Fruit fly (Drosophila melanogaster) whole organism, embryonic: ENCODE results near the gene Ant2.
A peak's percentile ranks its signal among the peaks of the same experiment; 100 is the strongest.

Experiments used
- Abd-B ChIP-seq: fragments of 200-800 bp; sonication (Bioruptor generic); optimal IDR thresholded peaks from 2 replicates; lab custom pipeline; 2018; ENCODE audit warnings: missing biosample characterization, mild to moderate bottlenecking, missing genetic modification characterization, moderate library complexity
- Atf3 ChIP-seq: fragments of 200-800 bp; sonication (Bioruptor generic); optimal IDR thresholded peaks from 3 replicates; lab custom pipeline; 2016; ENCODE audit warnings: missing biosample characterization, missing genetic modification characterization
- B-H2 ChIP-seq: fragments of 200-800 bp; sonication (Bioruptor generic); optimal IDR thresholded peaks from 2 replicates; lab custom pipeline; 2018; ENCODE audit warnings: missing biosample characterization, mild to moderate bottlenecking, missing genetic modification characterization
- CG10321 ChIP-seq: fragments of 200-800 bp; sonication (Bioruptor generic); IDR thresholded peaks from 2 replicates; pipeline ENCODE4 v1.3.6; 2022; ENCODE audit warnings: missing biosample characterization, missing genetic modification characterization
- CG10431 ChIP-seq: fragments of 200-800 bp; sonication (Bioruptor generic); optimal IDR thresholded peaks from 3 replicates; lab custom pipeline; 2018; ENCODE audit warnings: missing biosample characterization, mild to moderate bottlenecking, missing genetic modification characterization
- CG11247 ChIP-seq: fragments of 200-800 bp; sonication (Bioruptor generic); IDR thresholded peaks from 2 replicates; pipeline ENCODE4 v1.3.6; 2022; ENCODE audit warnings: missing biosample characterization, missing genetic modification characterization
- CG12071 ChIP-seq: fragments of 200-800 bp; sonication (Bioruptor generic); optimal IDR thresholded peaks from 3 replicates; lab custom pipeline; 2018; ENCODE audit warnings: missing biosample characterization, mild to moderate bottlenecking, missing genetic modification characterization
- CG12769 ChIP-seq: fragments of 200-800 bp; sonication (Bioruptor generic); optimal IDR thresholded peaks from 2 replicates; lab custom pipeline; 2019; ENCODE audit warnings: missing biosample characterization, mild to moderate bottlenecking, missing genetic modification characterization, moderate library complexity
- CG1602 ChIP-seq: fragments of 200-800 bp; sonication (Bioruptor generic); optimal IDR thresholded peaks from 3 replicates; lab custom pipeline; 2016; ENCODE audit warnings: missing biosample characterization, missing genetic modification characterization
- CG1603 ChIP-seq: fragments of 200-800 bp; sonication (Bioruptor generic); optimal IDR thresholded peaks from 2 replicates; lab custom pipeline; 2019; ENCODE audit warnings: missing biosample characterization, mild to moderate bottlenecking, missing genetic modification characterization, moderate library complexity
- CG30020 ChIP-seq: fragments of 200-800 bp; optimal IDR thresholded peaks from 2 replicates; lab custom pipeline; 2019; ENCODE audit warnings: missing biosample characterization, mild to moderate bottlenecking, missing genetic modification characterization, moderate library complexity
- CG30431 ChIP-seq: fragments of 200-800 bp; sonication (Bioruptor generic); optimal IDR thresholded peaks from 2 replicates; lab custom pipeline; 2017; ENCODE audit warnings: missing biosample characterization, missing genetic modification characterization
- CG4282 ChIP-seq: fragments of 200-800 bp; sonication (Bioruptor generic); optimal IDR thresholded peaks from 2 replicates; lab custom pipeline; 2016; ENCODE audit warnings: missing biosample characterization, missing genetic modification characterization
- CG43689 ChIP-seq: fragments of 200-800 bp; sonication (Bioruptor generic); IDR thresholded peaks from 2 replicates; pipeline ENCODE4 v1.3.6; 2022; ENCODE audit warnings: missing biosample characterization, missing genetic modification characterization
- CG6654 ChIP-seq: fragments of 200-800 bp; sonication (Bioruptor generic); optimal IDR thresholded peaks from 2 replicates; lab custom pipeline; 2017; ENCODE audit warnings: missing biosample characterization, mild to moderate bottlenecking, missing genetic modification characterization
- CG6689 ChIP-seq: fragments of 200-800 bp; sonication (Bioruptor generic); IDR thresholded peaks from 2 replicates; pipeline ENCODE4 v1.3.6; 2022; ENCODE audit warnings: missing biosample characterization, missing genetic modification characterization
- CG7928 ChIP-seq: fragments of 200-800 bp; sonication (Bioruptor generic); optimal IDR thresholded peaks from 2 replicates; lab custom pipeline; 2017; ENCODE audit warnings: missing biosample characterization, mild to moderate bottlenecking, missing genetic modification characterization
- CG8924 ChIP-seq: fragments of 200-800 bp; optimal IDR thresholded peaks from 3 replicates; lab custom pipeline; 2019; ENCODE audit warnings: missing biosample characterization, mild to moderate bottlenecking, missing genetic modification characterization, moderate library complexity
- CG9797 ChIP-seq: fragments of 200-800 bp; sonication (Bioruptor generic); optimal IDR thresholded peaks from 3 replicates; lab custom pipeline; 2018; ENCODE audit warnings: missing biosample characterization, mild to moderate bottlenecking, missing genetic modification characterization
- Camta ChIP-seq: fragments of 200-800 bp; sonication (Bioruptor generic); optimal IDR thresholded peaks from 2 replicates; lab custom pipeline; 2016; ENCODE audit warnings: missing biosample characterization, missing genetic modification characterization
- Dad ChIP-seq: fragments of 200-800 bp; sonication (Bioruptor generic); optimal IDR thresholded peaks from 3 replicates; lab custom pipeline; 2016; ENCODE audit warnings: missing biosample characterization, missing genetic modification characterization
- Dip2 ChIP-seq: fragments of 200-800 bp; sonication (Bioruptor generic); IDR thresholded peaks from 2 replicates; pipeline ENCODE4 v1.3.6; 2022; ENCODE audit warnings: missing biosample characterization, missing genetic modification characterization
- Dip3 ChIP-seq: fragments of 200-800 bp; sonication (Bioruptor generic); optimal IDR thresholded peaks from 3 replicates; lab custom pipeline; 2016; ENCODE audit warnings: missing biosample characterization, missing genetic modification characterization
- Doc3 ChIP-seq: fragments of 200-800 bp; sonication (Bioruptor generic); IDR thresholded peaks from 3 replicates; pipeline ENCODE4 v1.3.6; 2022; ENCODE audit warnings: missing biosample characterization, missing genetic modification characterization; ENCODE audit not compliant: partially characterized antibody
- GATAe ChIP-seq: fragments of 200-800 bp; sonication (Bioruptor generic); conservative IDR thresholded peaks from 2 replicates; pipeline ENCODE4 v1.3.6; 2022; ENCODE audit warnings: missing biosample characterization, missing genetic modification characterization
- HLH3B ChIP-seq: fragments of 200-800 bp; sonication (Bioruptor generic); IDR thresholded peaks from 2 replicates; pipeline ENCODE4 v1.3.6; 2022; ENCODE audit warnings: missing biosample characterization, missing genetic modification characterization
- Hr51 ChIP-seq, 2 experiments: fragments of 200-800 bp; sonication (Bioruptor generic); optimal IDR thresholded peaks; 2 replicates in 1 of 2; 3 replicates in 1 of 2; lab custom pipeline; 2016 to 2018; ENCODE audit warnings: missing biosample characterization in 2 of 2, missing genetic modification characterization in 2 of 2, mild to moderate bottlenecking in 1 of 2, moderate library complexity in 1 of 2
- MBD-R2 ChIP-seq: fragments of 200-800 bp; sonication (Bioruptor generic); IDR thresholded peaks from 2 replicates; pipeline ENCODE4 v1.3.6; 2022; ENCODE audit warnings: missing biosample characterization, missing genetic modification characterization
- Meics ChIP-seq: fragments of 200-800 bp; sonication (Bioruptor generic); optimal IDR thresholded peaks from 2 replicates; lab custom pipeline; 2017; ENCODE audit warnings: missing biosample characterization, mild to moderate bottlenecking, missing genetic modification characterization
- Mes4 ChIP-seq: fragments of 200-800 bp; sonication (Bioruptor generic); optimal IDR thresholded peaks from 2 replicates; lab custom pipeline; 2016; ENCODE audit warnings: missing biosample characterization, missing genetic modification characterization
- PHDP ChIP-seq: fragments of 200-800 bp; sonication (Bioruptor generic); optimal IDR thresholded peaks from 3 replicates; lab custom pipeline; 2018; ENCODE audit warnings: missing biosample characterization, mild to moderate bottlenecking, missing genetic modification characterization, moderate library complexity
- Xbp1 ChIP-seq: fragments of 200-800 bp; sonication (Bioruptor generic); optimal IDR thresholded peaks from 3 replicates; lab custom pipeline; 2016; ENCODE audit warnings: missing biosample characterization, mild to moderate bottlenecking, missing genetic modification characterization
- al ChIP-seq: fragments of 200-800 bp; sonication (Bioruptor generic); IDR thresholded peaks from 2 replicates; pipeline ENCODE4 v1.3.6; 2022; ENCODE audit warnings: missing biosample characterization, missing genetic modification characterization
- aop ChIP-seq: fragments of 200-800 bp; sonication (Bioruptor generic); IDR thresholded peaks from 2 replicates; pipeline ENCODE4 v1.3.6; 2022; ENCODE audit warnings: missing biosample characterization, missing genetic modification characterization
- cg ChIP-seq: fragments of 200-800 bp; sonication (Bioruptor generic); optimal IDR thresholded peaks from 3 replicates; lab custom pipeline; 2019; ENCODE audit warnings: missing biosample characterization, mild to moderate bottlenecking, missing genetic modification characterization, moderate library complexity
- croc ChIP-seq: fragments of 200-800 bp; sonication (Bioruptor generic); conservative IDR thresholded peaks from 3 replicates; pipeline ENCODE4 v1.3.6; 2022; ENCODE audit warnings: missing biosample characterization, missing genetic modification characterization
- danr ChIP-seq: fragments of 200-800 bp; sonication (Bioruptor generic); IDR thresholded peaks from 2 replicates; pipeline ENCODE4 v1.3.6; 2022; ENCODE audit warnings: missing biosample characterization, missing genetic modification characterization
- eyg ChIP-seq: fragments of 200-800 bp; sonication (Bioruptor generic); optimal IDR thresholded peaks from 3 replicates; lab custom pipeline; 2016; ENCODE audit warnings: missing biosample characterization, missing genetic modification characterization
- grn ChIP-seq: fragments of 200-800 bp; sonication (Bioruptor generic); optimal IDR thresholded peaks from 3 replicates; lab custom pipeline; 2017; ENCODE audit warnings: missing biosample characterization, missing genetic modification characterization
- h ChIP-seq: fragments of >200 bp; optimal IDR thresholded peaks from 2 replicates; lab custom pipeline; 2017
- jumu ChIP-seq: fragments of 200-800 bp; sonication (Bioruptor generic); optimal IDR thresholded peaks from 3 replicates; lab custom pipeline; 2016; ENCODE audit warnings: missing biosample characterization, missing genetic modification characterization
- kay ChIP-seq: fragments of 200-800 bp; sonication (Bioruptor generic); optimal IDR thresholded peaks from 2 replicates; lab custom pipeline; 2016; ENCODE audit warnings: missing biosample characterization, missing genetic modification characterization
- lab ChIP-seq: fragments of 200-800 bp; sonication (Bioruptor generic); optimal IDR thresholded peaks from 3 replicates; lab custom pipeline; 2017; ENCODE audit warnings: missing biosample characterization, missing genetic modification characterization, mild to moderate bottlenecking, moderate library complexity, missing genetic modification reagents
- luna ChIP-seq: fragments of 200-800 bp; sonication (Bioruptor generic); optimal IDR thresholded peaks from 2 replicates; lab custom pipeline; 2016; ENCODE audit warnings: missing biosample characterization, missing genetic modification characterization
- nau ChIP-seq: fragments of 200-800 bp; sonication (Bioruptor generic); optimal IDR thresholded peaks from 3 replicates; lab custom pipeline; 2017; ENCODE audit warnings: missing biosample characterization, mild to moderate bottlenecking, missing genetic modification characterization, missing genetic modification reagents
- nerfin-1 ChIP-seq: fragments of 200-800 bp; sonication (Bioruptor generic); optimal IDR thresholded peaks from 3 replicates; lab custom pipeline; 2019; ENCODE audit warnings: missing biosample characterization, mild to moderate bottlenecking, missing genetic modification characterization, moderate library complexity
- p53 ChIP-seq: fragments of 200-800 bp; sonication (Bioruptor generic); optimal IDR thresholded peaks from 2 replicates; lab custom pipeline; 2016; ENCODE audit warnings: missing biosample characterization, missing genetic modification characterization
- pros ChIP-seq: fragments of 200-800 bp; sonication (Bioruptor generic); optimal IDR thresholded peaks from 3 replicates; lab custom pipeline; 2019; ENCODE audit warnings: missing biosample characterization, mild to moderate bottlenecking, missing genetic modification characterization, moderate library complexity
- ttk ChIP-seq: fragments of 200-800 bp; sonication (Bioruptor generic); IDR thresholded peaks from 2 replicates; pipeline ENCODE4 v2.1.2; 2022; ENCODE audit warnings: missing biosample characterization, missing genetic modification characterization
- unc-4 ChIP-seq: fragments of 200-800 bp; sonication (Bioruptor generic); IDR thresholded peaks from 2 replicates; pipeline ENCODE4 v1.3.6; 2022; ENCODE audit warnings: missing biosample characterization, missing genetic modification characterization; ENCODE audit not compliant: partially characterized antibody
- wor ChIP-seq: fragments of 200-800 bp; sonication (Bioruptor generic); IDR thresholded peaks from 2 replicates; pipeline ENCODE4 v1.3.6; 2022; ENCODE audit warnings: missing biosample characterization, missing genetic modification characterization
- yki ChIP-seq: fragments of >200 bp; optimal IDR thresholded peaks from 3 replicates; lab custom pipeline; 2018

The Ant2 gene

DNA sequence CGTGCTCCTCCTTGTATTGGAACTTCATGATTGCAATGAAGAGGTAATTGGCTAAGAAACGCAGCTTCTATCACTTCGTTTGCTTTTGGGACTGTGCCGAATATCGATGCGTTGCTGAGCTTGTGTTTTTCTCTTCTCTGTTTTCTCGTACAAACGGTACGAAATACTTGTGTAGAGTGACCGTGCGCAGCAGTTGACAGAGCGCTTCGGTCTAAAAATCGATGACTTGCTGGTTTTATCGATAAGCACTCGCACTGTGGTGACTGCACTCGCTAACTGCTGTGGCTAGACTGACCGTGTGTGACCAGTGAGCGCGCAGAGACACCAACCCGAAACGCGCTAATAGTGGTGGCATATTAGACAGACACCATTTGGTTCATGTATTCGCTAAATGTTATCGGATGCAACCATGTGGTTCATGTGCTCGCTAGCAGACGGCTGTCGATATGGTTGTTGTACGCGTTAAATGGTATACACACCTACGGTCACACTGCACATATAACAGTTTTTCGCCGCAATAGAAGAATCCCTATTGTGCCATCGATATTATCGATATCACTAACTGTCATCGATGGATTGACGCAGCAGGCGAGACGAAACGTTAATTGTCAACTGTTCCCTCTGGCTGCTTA, 18.5 kb downstream of the Ant2 start, which contains the start of the genes Atg8a and BTBD9 (continued):
- TF ChIP-seq aop (GFP tag; lab: Robert Waterston, UW) (no peak), unc-4 (GFP tag; lab: Robert Waterston, UW) (peak; percentile 84), Dip2 (GFP tag; lab: Robert Waterston, UW) (no peak), h (lab: Kevin White, UChicago) (no peak), CG4282 (GFP tag; lab: Kevin White, UChicago) (peak; percentile 47), CG43689 (no peak), CG11247 (GFP tag; lab: Robert Waterston, UW) (no peak), CG30431 (no peak), Camta (no peak), Dad (GFP tag; lab: Kevin White, UChicago) (no peak), ttk (GFP tag; lab: Robert Waterston, UW) (no peak), nau (GFP tag; lab: Kevin White, UChicago) (no peak), CG6689 (no peak), CG8924 (tag; lab: Kevin White, UChicago) (peak; percentile 46), croc (GFP tag; lab: Robert Waterston, UW) (no peak), Abd-B (GFP tag; lab: Kevin White, UChicago) (peak; percentile 10), HLH3B (GFP tag; lab: Robert Waterston, UW) (no peak), Hr51 (GFP tag; optimal IDR thresholded peaks at IDR 0.05; lab: Kevin White, UChicago) (no peak), Xbp1 (GFP tag; lab: Kevin White, UChicago) (peak; percentile 33), Meics (GFP tag; lab: Kevin White, UChicago) (peak; percentile 42), grn (GFP tag; lab: Kevin White, UChicago) (no peak), pros (GFP tag; lab: Kevin White, UChicago) (no peak), CG30020 (no peak), jumu (peak; percentile 63), eyg (GFP tag; lab: Kevin White, UChicago) (no peak), Atf3 (peak; percentile 36), CG1602 (GFP tag; lab: Kevin White, UChicago) (no peak), CG7928 (GFP tag; lab: Kevin White, UChicago) (peak; percentile 27), wor (GFP tag; lab: Robert Waterston, UW) (no peak), CG12071 (GFP tag; lab: Kevin White, UChicago) (no peak), CG9797 (GFP tag; lab: Kevin White, UChicago) (peak; percentile 100), lab (GFP tag; lab: Kevin White, UChicago) (peak; percentile 62), al (GFP tag; lab: Robert Waterston, UW) (no peak), PHDP (tag; lab: Kevin White, UChicago) (peak; percentile 20), p53 (GFP tag; lab: Kevin White, UChicago) (peak; percentile 44), CG10431 (GFP tag; lab: Kevin White, UChicago) (no peak), CG12769 (tag; lab: Kevin White, UChicago) (peak; percentile 72), Mes4 (peak; percentile 29), CG6654 (GFP tag; lab: Kevin White, UChicago) (no peak), yki (lab: Kevin White, UChicago) (no peak), danr (GFP tag; lab: Robert Waterston, UW) (no peak), B-H2 (GFP tag; lab: Kevin White, UChicago) (peak; percentile 51), cg (GFP tag; lab: Kevin White, UChicago) (no peak), nerfin-1 (tag; lab: Kevin White, UChicago) (no peak), Doc3 (GFP tag; lab: Robert Waterston, UW) (peak; percentile 74), GATAe (no peak), MBD-R2 (peak; percentile 56), CG1603 (peak; percentile 95), CG10321 (GFP tag; lab: Robert Waterston, UW) (no peak), kay (GFP tag; lab: Kevin White, UChicago) (no peak), Dip3 (GFP tag; lab: Kevin White, UChicago) (peak; percentile 35), luna (GFP tag; lab: Kevin White, UChicago) (no peak)
